Worm (Caenorhabditis elegans) whole organism, L4/young adult: ENCODE results near the gene clec-27.

Source experiments
- W03F9.2 ChIP-seq: fragments of 150-350 bp; optimal IDR thresholded peaks from 2 replicates; lab custom pipeline; 2014; ENCODE audit warnings: missing biosample characterization, missing genetic modification characterization
- dao-5 ChIP-seq: sonication (generic microtip); optimal IDR thresholded peaks from 2 replicates; lab custom pipeline; 2016; ENCODE audit warnings: missing genotype, missing genetic modification characterization, moderate library complexity, missing compliant biosample characterization
- him-1 ChIP-seq: sonication (generic microtip); optimal IDR thresholded peaks from 2 replicates; lab custom pipeline; 2016; ENCODE audit warnings: missing genotype, missing genetic modification reagents, missing genetic modification characterization, missing compliant biosample characterization

The clec-27 gene

ce11 chrV:16853956-16854683, at the start of gene clec-27, which contains the start of gene clec-35:
Gene clec-27 (plus strand): TSS chrV:16854633.
Gene clec-35 (minus strand): TSS chrV:16854056.
- TF ChIP-seq W03F9.2 (tag; lab: Kevin White, UChicago) (no peak), dao-5 (tag; lab: Kevin White, UChicago) (no peak)

- TF ChIP-seq W03F9.2 (tag; lab: Kevin White, UChicago) (no peak), him-1 (no peak), dao-5 (tag; lab: Kevin White, UChicago) (no peak)
Measured at ce11 chrV:16804795-16805194, 49.6 kb upstream of the clec-27 start.

- TF ChIP-seq dao-5 (tag; lab: Kevin White, UChicago), result no peak
- no peak for TF ChIP-seq him-1
- no peak for TF ChIP-seq W03F9.2 (tag; lab: Kevin White, UChicago)
Measured at ce11 chrV:16808168-16808567, 46.3 kb upstream of the clec-27 start.

ce11 chrV:16811841-16812240, 42.6 kb upstream of the clec-27 start:
- TF ChIP-seq dao-5 (tag; lab: Kevin White, UChicago) (no peak), W03F9.2 (tag; lab: Kevin White, UChicago) (no peak), him-1 (no peak)

ce11 chrV:16812371-16812770, 42.1 kb upstream of the clec-27 start:
- TF ChIP-seq him-1, result no peak
- no peak for TF ChIP-seq W03F9.2 (tag; lab: Kevin White, UChicago)
- TF ChIP-seq dao-5 (tag; lab: Kevin White, UChicago), result no peak

ce11 chrV:16814541-16815207, 39.8 kb upstream of the clec-27 start:
- no peak for TF ChIP-seq W03F9.2 (tag; lab: Kevin White, UChicago)
- TF ChIP-seq him-1, result no peak
- TF ChIP-seq dao-5 (tag; lab: Kevin White, UChicago), result no peak

- TF ChIP-seq him-1 (no peak), dao-5 (tag; lab: Kevin White, UChicago) (no peak), W03F9.2 (tag; lab: Kevin White, UChicago) (no peak)
Measured at ce11 chrV:16815261-16815660, 39.2 kb upstream of the clec-27 start, which contains the start of gene T20B3.1. Gene T20B3.1 (plus strand): TSS chrV:16815561.

- TF ChIP-seq him-1 (no peak), W03F9.2 (tag; lab: Kevin White, UChicago) (no peak), dao-5 (tag; lab: Kevin White, UChicago) (no peak)
Measured at ce11 chrV:16816707-16817106, 37.7 kb upstream of the clec-27 start.

- TF ChIP-seq W03F9.2 (tag; lab: Kevin White, UChicago) (no peak), dao-5 (tag; lab: Kevin White, UChicago) (no peak), him-1 (no peak)
Measured at ce11 chrV:16821270-16821737, 33.1 kb upstream of the clec-27 start, which contains the start of gene T20B3.14. Gene T20B3.14 (minus strand): TSS chrV:16821320.

- TF ChIP-seq dao-5 (tag; lab: Kevin White, UChicago) (no peak), him-1 (no peak), W03F9.2 (tag; lab: Kevin White, UChicago) (no peak)
Measured at ce11 chrV:16827485-16827884, 26.9 kb upstream of the clec-27 start, which contains the start of gene srh-216. Gene srh-216 (minus strand): TSS chrV:16827585.

ce11 chrV:16829396-16829795, 25.0 kb upstream of the clec-27 start, which contains the start of gene srh-214:
Gene srh-214 (minus strand): TSS chrV:16829755.
- no peak for TF ChIP-seq W03F9.2 (tag; lab: Kevin White, UChicago)
- no peak for TF ChIP-seq dao-5 (tag; lab: Kevin White, UChicago)
- TF ChIP-seq him-1, result no peak

ce11 chrV:16831310-16831709, 23.1 kb upstream of the clec-27 start:
- TF ChIP-seq him-1 (no peak), W03F9.2 (tag; lab: Kevin White, UChicago) (no peak), dao-5 (tag; lab: Kevin White, UChicago) (no peak)

ce11 chrV:16831921-16832320, 22.5 kb upstream of the clec-27 start, which contains the start of gene srh-215:
Gene srh-215 (minus strand): TSS chrV:16832021.
- TF ChIP-seq W03F9.2 (tag; lab: Kevin White, UChicago), result no peak
- TF ChIP-seq him-1, result no peak
- TF ChIP-seq dao-5 (tag; lab: Kevin White, UChicago), result no peak

- TF ChIP-seq dao-5 (tag; lab: Kevin White, UChicago), result no peak
- no peak for TF ChIP-seq him-1
- no peak for TF ChIP-seq W03F9.2 (tag; lab: Kevin White, UChicago)
Measured at ce11 chrV:16832865-16833264, 21.6 kb upstream of the clec-27 start, which contains the start of gene phy-3. Gene phy-3 (plus strand): TSS chrV:16833165.
